Fruit fly (Drosophila melanogaster) whole organism, wandering third instar larva: ENCODE data around the gene CG17472.

ENCODE experiments used
- CG32264 ChIP-seq: fragments of 200-800 bp; sonication (Bioruptor generic); optimal IDR thresholded peaks from 2 replicates; lab custom pipeline; 2016; ENCODE audit warnings: missing biosample characterization, missing genetic modification characterization
- CrebA ChIP-seq: fragments of 200-800 bp; sonication (Bioruptor generic); optimal IDR thresholded peaks from 2 replicates; lab custom pipeline; 2016; ENCODE audit warnings: missing biosample characterization, mild to moderate bottlenecking, missing genetic modification characterization, borderline replicate concordance
- HLH106 ChIP-seq: fragments of 200-800 bp; optimal IDR thresholded peaks from 3 replicates; lab custom pipeline; 2019; ENCODE audit warnings: missing biosample characterization, mild to moderate bottlenecking, missing genetic modification characterization, moderate library complexity
- Hr78 ChIP-seq: fragments of >200 bp; optimal IDR thresholded peaks from 2 replicates; lab custom pipeline; 2017; ENCODE audit warnings: missing biosample characterization, missing genetic modification characterization
- Hr83 ChIP-seq: fragments of 200-300 bp; sonication (Bioruptor generic); optimal IDR thresholded peaks from 2 replicates; lab custom pipeline; 2016; ENCODE audit warnings: missing biosample characterization, mild to moderate bottlenecking, missing genetic modification characterization, moderate library complexity; ENCODE audit not compliant: poor library complexity, severe bottlenecking
- Myc ChIP-seq: fragments of >200 bp; optimal IDR thresholded peaks from 2 replicates; lab custom pipeline; 2017
- OdsH ChIP-seq: fragments of 200-800 bp; sonication (Bioruptor generic); optimal IDR thresholded peaks from 2 replicates; lab custom pipeline; 2016; ENCODE audit warnings: missing biosample characterization, mild to moderate bottlenecking, missing genetic modification characterization
- Rel ChIP-seq, 2 experiments: fragments of 200-800 bp; sonication (Bioruptor generic) in 1 of 2; optimal IDR thresholded peaks; 2 replicates in 1 of 2; 3 replicates in 1 of 2; lab custom pipeline; 2016 to 2019; ENCODE audit warnings: mild to moderate bottlenecking in 2 of 2, missing biosample characterization in 2 of 2, missing genetic modification characterization in 2 of 2, moderate library complexity in 1 of 2
- foxo ChIP-seq, 2 experiments: fragments of 200-800 bp; sonication (Bioruptor generic); optimal IDR thresholded peaks; 2 replicates in 1 of 2; 3 replicates in 1 of 2; lab custom pipeline; 2016 to 2017; ENCODE audit warnings: missing biosample characterization in 2 of 2, missing genetic modification characterization in 2 of 2

DNA sequence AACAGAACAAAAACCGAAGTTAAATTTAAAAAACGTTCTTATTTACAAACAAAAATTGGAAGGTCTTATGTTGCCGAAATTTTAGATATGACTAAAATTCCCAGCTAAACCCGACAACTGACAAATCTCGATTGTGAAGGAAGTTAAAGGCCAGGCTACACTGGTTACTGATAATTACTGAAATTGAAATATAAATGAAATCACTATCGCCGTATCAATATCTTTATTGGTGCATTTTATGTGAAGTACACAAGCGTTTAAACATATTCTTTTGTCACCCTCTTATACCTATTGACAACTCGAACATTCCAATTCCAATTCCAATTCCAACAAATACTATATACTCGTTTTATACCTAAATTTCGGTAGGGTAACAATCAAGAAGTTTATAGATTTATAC lies 8.8 kb downstream of the CG17472 start, which contains the start of gene CG17470:
- TF ChIP-seq foxo (GFP tag; optimal IDR thresholded peaks at IDR 0.05; lab: Kevin White, UChicago) (no peak), OdsH (GFP tag; lab: Kevin White, UChicago) (no peak), Hr78 (GFP tag; lab: Kevin White, UChicago) (no peak), Myc (lab: Kevin White, UChicago) (no peak), CG32264 (no peak), Rel (GFP tag; optimal IDR thresholded peaks at IDR 0.05; lab: Kevin White, UChicago) (no peak), Rel (tag; optimal IDR thresholded peaks at IDR 0.05; lab: Kevin White, UChicago) (no peak), Hr83 (GFP tag; lab: Kevin White, UChicago) (no peak), CrebA (GFP tag; lab: Kevin White, UChicago) (no peak), HLH106 (no peak)
